Worm (Caenorhabditis elegans): ENCODE results near the gene rnf-5.

DNA sequence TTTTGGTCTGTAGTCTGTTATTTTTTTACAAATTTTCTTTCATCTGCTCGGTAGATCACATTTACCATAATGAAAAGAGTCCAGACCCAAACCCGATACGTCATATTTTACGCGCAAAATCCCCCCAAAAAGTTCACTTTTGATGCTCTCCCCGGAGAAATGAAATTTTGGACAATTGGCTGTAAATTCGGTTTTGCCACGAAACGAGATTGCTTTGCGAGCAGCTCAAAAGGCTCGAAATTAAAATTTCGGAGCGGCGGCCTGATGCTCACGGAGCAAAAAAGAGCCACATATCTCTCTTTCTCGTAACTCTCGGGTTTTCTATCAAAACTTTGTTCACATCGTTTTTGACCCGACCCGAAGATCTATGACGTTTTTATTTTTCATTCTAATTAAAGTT is 43.4 kb downstream of the rnf-5 start:
- TF ChIP-seq egl-27 (tag; optimal IDR thresholded peaks at IDR 0.05) (no peak), R02D3.7 (tag; optimal IDR thresholded peaks at IDR 0.05) (no peak), nhr-28 (tag; optimal IDR thresholded peaks at IDR 0.05) (no peak), lin-15B (tag; optimal IDR thresholded peaks at IDR 0.05) (no peak), ZK546.5 (tag; optimal IDR thresholded peaks at IDR 0.05) (no peak), pha-4 (GFP tag; IDR thresholded peaks at IDR 0.05) (no peak), pha-4 (tag; optimal IDR thresholded peaks at IDR 0.05) (no peak), dpl-1 (GFP tag; optimal IDR thresholded peaks at IDR 0.05) (no peak), spr-1 (tag; optimal IDR thresholded peaks at IDR 0.05) (no peak), nhr-237 (tag; optimal IDR thresholded peaks at IDR 0.05) (no peak), nhr-10 (tag; optimal IDR thresholded peaks at IDR 0.05) (no peak)

All from whole organism, L4 larva.